Worm (Caenorhabditis elegans) whole organism, L3 larva: ENCODE results near the gene lmbr-1.

Experiments
- ceh-82 ChIP-seq: fragments of 150-350 bp; optimal IDR thresholded peaks from 2 replicates; lab custom pipeline; 2014; ENCODE audit warnings: missing biosample characterization, missing genetic modification characterization
- ztf-4 ChIP-seq: fragments of 150-350 bp; optimal IDR thresholded peaks from 2 replicates; lab custom pipeline; 2014; ENCODE audit warnings: missing biosample characterization, missing genetic modification characterization

ce11 chrIII:8417968-8418267 is 45.9 kb downstream of the lmbr-1 start, which contains the start of gene sor-1:
- TF ChIP-seq ztf-4 (no peak), ceh-82 (tag; lab: Kevin White, UChicago) (no peak)
